Worm (Caenorhabditis elegans) whole organism, young adult: ENCODE measurements around the gene tbc-9.

Experiments
- B0019.2 ChIP-seq: fragments of 200-800 bp; sonication (Bioruptor generic); conservative IDR thresholded peaks from 2 replicates; pipeline ENCODE4 v1.3.6; 2022; ENCODE audit warnings: missing genetic modification reagents, missing genetic modification characterization, missing compliant biosample characterization
- D2030.7 ChIP-seq: fragments of 200-800 bp; sonication (Bioruptor generic); IDR thresholded peaks from 2 replicates; pipeline ENCODE4 v1.3.6; 2022; ENCODE audit warnings: missing genetic modification reagents, missing genetic modification characterization, missing compliant biosample characterization
- F39B2.1 ChIP-seq: fragments of 200-800 bp; sonication (Bioruptor generic); IDR thresholded peaks from 2 replicates; pipeline ENCODE4 v1.3.6; 2022; ENCODE audit warnings: missing genetic modification reagents, missing genetic modification characterization, missing compliant biosample characterization
- F57A8.1 ChIP-seq: fragments of 200-800 bp; sonication (Bioruptor generic); optimal IDR thresholded peaks from 2 replicates; lab custom pipeline; 2018; ENCODE audit warnings: mild to moderate bottlenecking, missing genetic modification characterization, moderate library complexity, missing compliant biosample characterization
- T26A5.8 ChIP-seq: sonication (generic microtip); optimal IDR thresholded peaks from 2 replicates; lab custom pipeline; 2016; ENCODE audit warnings: missing genetic modification characterization, missing compliant biosample characterization
- Y53F4B.3 ChIP-seq: fragments of 200-800 bp; sonication (Bioruptor generic); IDR thresholded peaks from 2 replicates; pipeline ENCODE4 v1.3.6; 2022; ENCODE audit warnings: missing genetic modification reagents, missing genetic modification characterization, missing compliant biosample characterization
- Y53G8AR.9 ChIP-seq: fragments of 200-800 bp; sonication (Bioruptor generic); conservative IDR thresholded peaks from 2 replicates; pipeline ENCODE4 v1.3.6; 2022; ENCODE audit warnings: missing genetic modification reagents, missing genetic modification characterization, missing compliant biosample characterization
- Y67H2A.10 ChIP-seq: fragments of 200-800 bp; sonication (Bioruptor generic); conservative IDR thresholded peaks from 2 replicates; pipeline ENCODE4 v1.3.6; 2022; ENCODE audit warnings: missing genetic modification reagents, missing genetic modification characterization, missing compliant biosample characterization
- aptf-3 ChIP-seq: fragments of 200-800 bp; sonication (Bioruptor generic); IDR thresholded peaks from 2 replicates; pipeline ENCODE4 v1.3.6; 2022; ENCODE audit warnings: missing genetic modification characterization, missing compliant biosample characterization
- athp-1 ChIP-seq: sonication (generic microtip); optimal IDR thresholded peaks from 2 replicates; lab custom pipeline; 2017; ENCODE audit warnings: mild to moderate bottlenecking, missing genetic modification characterization, missing compliant biosample characterization
- attf-6 ChIP-seq: fragments of 200-800 bp; sonication (Bioruptor generic); IDR thresholded peaks from 2 replicates; pipeline ENCODE4 v1.3.6; 2022; ENCODE audit warnings: missing genetic modification reagents, missing genetic modification characterization, missing compliant biosample characterization
- bed-1 ChIP-seq: fragments of 200-800 bp; sonication (Bioruptor generic); IDR thresholded peaks from 2 replicates; pipeline ENCODE4 v1.3.6; 2022; ENCODE audit warnings: missing genetic modification reagents, missing genetic modification characterization, missing compliant biosample characterization
- bed-2 ChIP-seq: fragments of 200-800 bp; sonication (Bioruptor generic); IDR thresholded peaks from 2 replicates; pipeline ENCODE4 v1.3.6; 2022; ENCODE audit warnings: missing genetic modification reagents, missing genetic modification characterization, missing compliant biosample characterization
- cebp-2 ChIP-seq: fragments of 200-800 bp; sonication (Bioruptor generic); IDR thresholded peaks from 2 replicates; pipeline ENCODE4 v1.3.6; 2022; ENCODE audit warnings: missing genetic modification characterization, missing compliant biosample characterization
- ceh-100 ChIP-seq: fragments of 200-800 bp; sonication (Bioruptor generic); IDR thresholded peaks from 2 replicates; pipeline ENCODE4 v1.3.6; 2022; ENCODE audit warnings: missing genetic modification reagents, missing genetic modification characterization, missing compliant biosample characterization
- ceh-58 ChIP-seq: fragments of 200-800 bp; sonication (Bioruptor generic); IDR thresholded peaks from 2 replicates; pipeline ENCODE4 v1.3.6; 2022; ENCODE audit warnings: missing genetic modification characterization, missing compliant biosample characterization
- chd-7 ChIP-seq: sonication (generic microtip); optimal IDR thresholded peaks from 2 replicates; lab custom pipeline; 2016; ENCODE audit warnings: mild to moderate bottlenecking, missing genetic modification characterization, moderate library complexity, missing compliant biosample characterization
- dox-1 ChIP-seq: fragments of 200-800 bp; sonication (Bioruptor generic); IDR thresholded peaks from 2 replicates; pipeline ENCODE4 v1.3.6; 2022; ENCODE audit warnings: missing genetic modification reagents, missing genetic modification characterization, missing compliant biosample characterization
- dpff-1 ChIP-seq: sonication (generic microtip); optimal IDR thresholded peaks from 2 replicates; lab custom pipeline; 2017; ENCODE audit warnings: mild to moderate bottlenecking, missing genetic modification characterization, missing compliant biosample characterization
- efl-1 ChIP-seq: fragments of 150-350 bp; optimal IDR thresholded peaks from 2 replicates; lab custom pipeline; 2014; ENCODE audit warnings: missing biosample characterization, missing genetic modification reagents, missing genetic modification characterization
- egrh-3 ChIP-seq: fragments of 200-800 bp; sonication (Bioruptor generic); IDR thresholded peaks from 2 replicates; pipeline ENCODE4 v1.3.6; 2022; ENCODE audit warnings: missing genetic modification reagents, missing genetic modification characterization, missing compliant biosample characterization
- ekl-4 ChIP-seq: fragments of 200-800 bp; sonication (Bioruptor generic); IDR thresholded peaks from 2 replicates; pipeline ENCODE4 v1.3.6; 2022; ENCODE audit warnings: missing genetic modification reagents, missing genetic modification characterization, missing compliant biosample characterization
- ets-4 ChIP-seq: fragments of 200-800 bp; sonication (Bioruptor generic); optimal IDR thresholded peaks from 2 replicates; lab custom pipeline; 2018; ENCODE audit warnings: mild to moderate bottlenecking, missing genetic modification characterization, missing compliant biosample characterization
- fkh-3 ChIP-seq: sonication (generic microtip); optimal IDR thresholded peaks from 2 replicates; lab custom pipeline; 2016; ENCODE audit warnings: mild to moderate bottlenecking, missing genetic modification characterization, missing compliant biosample characterization
- hmg-1.2 ChIP-seq: fragments of 200-800 bp; sonication (Bioruptor generic); IDR thresholded peaks from 2 replicates; pipeline ENCODE4 v1.3.6; 2022; ENCODE audit warnings: missing genetic modification reagents, missing genetic modification characterization, missing compliant biosample characterization
- hsf-1 ChIP-seq: fragments of 200-800 bp; sonication (Bioruptor generic); IDR thresholded peaks from 2 replicates; pipeline ENCODE4 v1.3.6; 2022; ENCODE audit warnings: missing genetic modification reagents, missing genetic modification characterization, missing compliant biosample characterization
- madf-10 ChIP-seq: sonication (generic microtip); optimal IDR thresholded peaks from 2 replicates; lab custom pipeline; 2016; ENCODE audit warnings: mild to moderate bottlenecking, missing genetic modification characterization, missing compliant biosample characterization
- madf-3 ChIP-seq: fragments of 200-800 bp; sonication (Bioruptor generic); IDR thresholded peaks from 2 replicates; pipeline ENCODE4 v1.3.6; 2022; ENCODE audit warnings: missing genetic modification reagents, missing genetic modification characterization, missing compliant biosample characterization
- madf-6 ChIP-seq: fragments of 200-800 bp; sonication (Bioruptor generic); IDR thresholded peaks from 2 replicates; pipeline ENCODE4 v1.3.6; 2022; ENCODE audit warnings: missing genetic modification reagents, missing genetic modification characterization, missing compliant biosample characterization
- nfya-1 ChIP-seq: sonication (generic microtip); optimal IDR thresholded peaks from 2 replicates; lab custom pipeline; 2017; ENCODE audit warnings: antibody characterized with exemption, missing compliant biosample characterization, missing genetic modification characterization, borderline replicate concordance; ENCODE audit not compliant: insufficient read depth
- nfya-2 ChIP-seq: fragments of 200-800 bp; sonication (Bioruptor generic); IDR thresholded peaks from 2 replicates; pipeline ENCODE4 v1.3.6; 2022; ENCODE audit warnings: missing genetic modification reagents, missing genetic modification characterization, missing compliant biosample characterization
- pbrm-1 ChIP-seq: fragments of 200-800 bp; sonication (Bioruptor generic); IDR thresholded peaks from 2 replicates; pipeline ENCODE4 v1.3.6; 2022; ENCODE audit warnings: missing genetic modification reagents, missing genetic modification characterization, missing compliant biosample characterization
- pha-4 ChIP-seq: fragments of 150-350 bp; sonication (generic microtip); optimal IDR thresholded peaks from 2 replicates; lab custom pipeline; 2014; ENCODE audit warnings: missing biosample characterization, missing genetic modification reagents, missing genetic modification characterization
- repo-1 ChIP-seq: sonication (generic microtip); optimal IDR thresholded peaks from 2 replicates; lab custom pipeline; 2017; ENCODE audit warnings: mild to moderate bottlenecking, missing genetic modification characterization, missing compliant biosample characterization
- sdz-38 ChIP-seq: sonication (generic microtip); optimal IDR thresholded peaks from 2 replicates; lab custom pipeline; 2016; ENCODE audit warnings: missing genotype, missing genetic modification characterization, missing compliant biosample characterization
- tbx-9 ChIP-seq: sonication (generic microtip); optimal IDR thresholded peaks from 2 replicates; lab custom pipeline; 2016; ENCODE audit warnings: borderline replicate concordance, missing genetic modification characterization, inconsistent platforms, missing compliant biosample characterization
- zfh-2 ChIP-seq: fragments of 200-800 bp; sonication (Bioruptor generic); conservative IDR thresholded peaks from 2 replicates; pipeline ENCODE4 v1.3.6; 2022; ENCODE audit warnings: missing genetic modification reagents, missing genetic modification characterization, missing compliant biosample characterization
- ztf-25 ChIP-seq: fragments of 200-800 bp; sonication (Bioruptor generic); IDR thresholded peaks from 2 replicates; pipeline ENCODE4 v1.3.6; 2022; ENCODE audit warnings: missing genetic modification reagents, missing genetic modification characterization, missing compliant biosample characterization
- ztf-3 ChIP-seq: fragments of 200-800 bp; sonication (Bioruptor generic); optimal IDR thresholded peaks from 2 replicates; lab custom pipeline; 2018; ENCODE audit warnings: mild to moderate bottlenecking, missing genetic modification characterization, missing compliant biosample characterization

tbc-9 gene

ce11 chrIV:13482469-13482868, 20.2 kb downstream of the tbc-9 start, which contains the start of gene Y38H8A.1:
Gene Y38H8A.1 (plus strand): TSS chrIV:13482769.
- TF ChIP-seq sdz-38 (tag; lab: Kevin White, UChicago) (no peak), ceh-100 (GFP tag; lab: Robert Waterston, UW) (no peak), repo-1 (no peak), efl-1 (GFP tag; lab: Kevin White, UChicago) (no peak)
- TF ChIP-seq, all 124 proteins: peak for 0

ce11 chrIV:13474132-13474531, 28.5 kb downstream of the tbc-9 start, which contains the start of gene Y38H8A.2:
Gene Y38H8A.2 (plus strand): TSS chrIV:13474432.
- TF ChIP-seq bed-1 (GFP tag; lab: Robert Waterston, UW) (no peak), fkh-3 (tag; lab: Kevin White, UChicago) (no peak), attf-6 (GFP tag; lab: Robert Waterston, UW) (no peak), dpff-1 (tag; lab: Kevin White, UChicago) (no peak), pha-4 (tag; lab: Kevin White, UChicago) (no peak), ekl-4 (no peak), zfh-2 (GFP tag; lab: Robert Waterston, UW) (no peak), chd-7 (tag; lab: Kevin White, UChicago) (no peak), tbx-9 (no peak), ets-4 (GFP tag; lab: Kevin White, UChicago) (no peak)
- TF ChIP-seq, all 124 proteins: peak for 0

ce11 chrIV:13472011-13472410, 30.6 kb downstream of the tbc-9 start, which contains the start of the genes ttbk-8.1 and Y38H8A.4:
Gene ttbk-8.1 (plus strand): TSS chrIV:13472311.
Gene Y38H8A.4 (minus strand): TSS chrIV:13472376.
- no peak for TF ChIP-seq ztf-3 (GFP tag; lab: Kevin White, UChicago)
- no peak for TF ChIP-seq nfya-1 (tag; lab: Kevin White, UChicago)
- TF ChIP-seq athp-1 (tag; lab: Kevin White, UChicago): no peak
- no peak for TF ChIP-seq T26A5.8 (tag; lab: Kevin White, UChicago)
- TF ChIP-seq ceh-58 (GFP tag; lab: Robert Waterston, UW): no peak
- TF ChIP-seq bed-2: no peak
- TF ChIP-seq madf-10: no peak
- TF ChIP-seq ztf-25 (GFP tag; lab: Robert Waterston, UW): no peak

- no peak for TF ChIP-seq pbrm-1 (GFP tag; lab: Robert Waterston, UW)
- no peak for TF ChIP-seq dox-1 (GFP tag; lab: Robert Waterston, UW)
- TF ChIP-seq F57A8.1: no peak
- no peak for TF ChIP-seq hmg-1.2
- TF ChIP-seq, all 124 proteins: peak for 0
These were observed 36.9 kb downstream of the tbc-9 start, which contains the start of gene fezf-1 for ce11 chrIV:13465797-13466196. Gene fezf-1 (plus strand): TSS chrIV:13466097.

- TF ChIP-seq cebp-2 (GFP tag; lab: Robert Waterston, UW) (0 out of 2 replicates have a peak, but pooled peaks have one; percentile 47), egrh-3 (GFP tag; lab: Robert Waterston, UW) (peak; percentile 28; the same call in 1 of the 2 replicates), dox-1 (GFP tag; lab: Robert Waterston, UW) (0 out of 2 replicates have a peak, but pooled peaks have one; percentile 6), hsf-1 (GFP tag; lab: Robert Waterston, UW) (peak; percentile 95)
These were observed 38.0 kb downstream of the tbc-9 start for ce11 chrIV:13464620-13465019.

- TF ChIP-seq ekl-4: peak; percentile 64; the same call in 1 of the 2 replicates
- TF ChIP-seq bed-1 (GFP tag; lab: Robert Waterston, UW): peak; percentile 89; the same call in 1 of the 2 replicates
- TF ChIP-seq egrh-3 (GFP tag; lab: Robert Waterston, UW): peak; percentile 52; the same call in 1 of the 2 replicates
- TF ChIP-seq Y67H2A.10 (GFP tag; lab: Robert Waterston, UW): 0 out of 2 replicates have a peak, but pooled peaks have one; percentile 27
- TF ChIP-seq hsf-1 (GFP tag; lab: Robert Waterston, UW): peak; percentile 99
- TF ChIP-seq B0019.2: peak; percentile 67
- peak; percentile 78 for TF ChIP-seq dox-1 (GFP tag; lab: Robert Waterston, UW)
- TF ChIP-seq nfya-2 (GFP tag; lab: Robert Waterston, UW): peak; percentile 88; the same call in 1 of the 2 replicates
- TF ChIP-seq ceh-100 (GFP tag; lab: Robert Waterston, UW): peak; percentile 55; the same call in 1 of the 2 replicates
- TF ChIP-seq madf-6 (GFP tag; lab: Robert Waterston, UW): peak; percentile 72
- TF ChIP-seq madf-3: peak; percentile 92
- TF ChIP-seq D2030.7 (GFP tag; lab: Robert Waterston, UW): peak; percentile 66
- TF ChIP-seq F39B2.1 (GFP tag; lab: Robert Waterston, UW): peak; percentile 62; the same call in 1 of the 2 replicates
- TF ChIP-seq Y53G8AR.9 (GFP tag; lab: Robert Waterston, UW): peak; percentile 88
- TF ChIP-seq pbrm-1 (GFP tag; lab: Robert Waterston, UW): peak; percentile 54; the same call in 1 of the 2 replicates
- TF ChIP-seq Y53F4B.3: peak; percentile 67
- peak; percentile 97 for TF ChIP-seq ceh-58 (GFP tag; lab: Robert Waterston, UW)
- 0 out of 2 replicates have a peak, but pooled peaks have one; percentile 28 for TF ChIP-seq aptf-3 (GFP tag; lab: Robert Waterston, UW)
These were observed 38.8 kb downstream of the tbc-9 start for ce11 chrIV:13463889-13464288.
